Worm (Caenorhabditis elegans) whole organism, late embryonic: Measurements from ENCODE around the gene srh-119.

Source experiments
- C08G9.2 ChIP-seq: sonication (generic microtip); optimal IDR thresholded peaks from 2 replicates; lab custom pipeline; 2016; ENCODE audit warnings: mild to moderate bottlenecking, missing genetic modification characterization, moderate library complexity, missing compliant biosample characterization
- T23F11.4 ChIP-seq: fragments of 200-800 bp; sonication (Bioruptor generic); optimal IDR thresholded peaks from 2 replicates; lab custom pipeline; 2018; ENCODE audit warnings: mild to moderate bottlenecking, missing genetic modification characterization, missing compliant biosample characterization
- lin-11 ChIP-seq: fragments of 200-800 bp; sonication (Bioruptor generic); optimal IDR thresholded peaks from 2 replicates; lab custom pipeline; 2018; ENCODE audit warnings: mild to moderate bottlenecking, missing genetic modification characterization, missing compliant biosample characterization
- nhr-11 ChIP-seq: fragments of 150-350 bp; optimal IDR thresholded peaks from 2 replicates; lab custom pipeline; 2014; ENCODE audit warnings: missing biosample characterization, missing genetic modification characterization
- npax-4 ChIP-seq: sonication (generic microtip); optimal IDR thresholded peaks from 2 replicates; lab custom pipeline; 2016; ENCODE audit warnings: missing genetic modification characterization, missing compliant biosample characterization
- ttx-3 ChIP-seq: sonication (generic microtip); optimal IDR thresholded peaks from 2 replicates; lab custom pipeline; 2016; ENCODE audit warnings: missing genetic modification reagents, missing genetic modification characterization, missing compliant biosample characterization

DNA sequence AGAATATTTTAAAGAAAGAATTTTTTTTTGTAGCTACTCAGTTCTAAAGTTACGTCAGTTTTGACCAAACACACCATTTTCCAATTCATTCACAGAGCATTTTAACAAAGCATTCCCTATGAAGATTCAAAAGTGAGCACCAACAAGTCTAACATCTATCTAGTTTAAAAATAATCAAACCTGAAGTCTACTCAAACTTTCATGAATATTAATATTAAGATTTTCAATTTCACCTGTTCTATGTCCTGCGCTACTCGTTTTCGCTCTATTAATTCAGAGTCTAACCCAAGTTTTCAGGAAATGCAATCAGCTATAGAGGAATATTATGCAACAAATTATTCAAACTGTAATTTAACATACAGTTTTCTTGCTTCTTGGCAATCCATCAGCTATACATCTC lies at the start of gene srh-119:
- TF ChIP-seq lin-11 (tag; lab: Kevin White, UChicago) (no peak), npax-4 (tag; lab: Kevin White, UChicago) (no peak), T23F11.4 (GFP tag; lab: Kevin White, UChicago) (no peak), C08G9.2 (tag; lab: Kevin White, UChicago) (no peak), nhr-11 (no peak), ttx-3 (no peak)
